Fruit fly (Drosophila melanogaster): ENCODE results near the gene Ir76a.
"Not testable (repeated sequence)": the region's sequence is repeated elsewhere in the genome, so short reads cannot be mapped to it uniquely, and the experiment has no call there.

The Ir76a gene

dm6 chr3L:19798978-19799377 is at the start of gene Ir76a:
Gene Ir76a (plus strand): TSS chr3L:19799278.
- TF ChIP-seq Sin3A (optimal IDR thresholded peaks at IDR 0.05), result no peak
- no peak for TF ChIP-seq psq (optimal IDR thresholded peaks at IDR 0.05)
- no peak for TF ChIP-seq insv (optimal IDR thresholded peaks at IDR 0.05)
- TF ChIP-seq ttk (optimal IDR thresholded peaks at IDR 0.05), result no peak
- no peak for TF ChIP-seq Myc (optimal IDR thresholded peaks at IDR 0.05)
- no peak for TF ChIP-seq h (optimal IDR thresholded peaks at IDR 0.05)

- TF ChIP-seq Myc, insv, ttk (optimal IDR thresholded peaks at IDR 0.05): not testable (repeated sequence)
Observed at dm6 chr3L:19749644-19750043, 49.4 kb upstream of the Ir76a start, which contains the start of gene CG42638. Gene CG42638 (minus strand): TSS chr3L:19749744.

- TF ChIP-seq psq, h, Myc (optimal IDR thresholded peaks at IDR 0.05): not testable (repeated sequence)
Observed at dm6 chr3L:19760109-19760508, 39.0 kb upstream of the Ir76a start, which contains the start of gene Vtld. Gene Vtld (plus strand): TSS chr3L:19760409.

- TF ChIP-seq h (optimal IDR thresholded peaks at IDR 0.05) (no peak), ttk (optimal IDR thresholded peaks at IDR 0.05) (no peak), Sin3A (optimal IDR thresholded peaks at IDR 0.05) (no peak), psq (optimal IDR thresholded peaks at IDR 0.05) (no peak), insv (optimal IDR thresholded peaks at IDR 0.05) (no peak), Myc (optimal IDR thresholded peaks at IDR 0.05) (no peak)
Observed at dm6 chr3L:19777279-19777960, 21.7 kb upstream of the Ir76a start.

dm6 chr3L:19778530-19778929 is 20.5 kb upstream of the Ir76a start:
- TF ChIP-seq Myc (optimal IDR thresholded peaks at IDR 0.05), result no peak
- no peak for TF ChIP-seq psq (optimal IDR thresholded peaks at IDR 0.05)
- no peak for TF ChIP-seq ttk (optimal IDR thresholded peaks at IDR 0.05)
- no peak for TF ChIP-seq insv (optimal IDR thresholded peaks at IDR 0.05)
- no peak for TF ChIP-seq Sin3A (optimal IDR thresholded peaks at IDR 0.05)
- no peak for TF ChIP-seq h (optimal IDR thresholded peaks at IDR 0.05)

dm6 chr3L:19787632-19788031 is 11.4 kb upstream of the Ir76a start:
- TF ChIP-seq insv (optimal IDR thresholded peaks at IDR 0.05) (no peak), h (optimal IDR thresholded peaks at IDR 0.05) (no peak), ttk (optimal IDR thresholded peaks at IDR 0.05) (no peak), Sin3A (optimal IDR thresholded peaks at IDR 0.05) (no peak), psq (optimal IDR thresholded peaks at IDR 0.05) (no peak), Myc (optimal IDR thresholded peaks at IDR 0.05) (no peak)

dm6 chr3L:19790564-19790928 is 8.5 kb upstream of the Ir76a start:
- TF ChIP-seq insv (optimal IDR thresholded peaks at IDR 0.05) (no peak), Myc (optimal IDR thresholded peaks at IDR 0.05) (no peak), ttk (optimal IDR thresholded peaks at IDR 0.05) (no peak), psq (optimal IDR thresholded peaks at IDR 0.05) (no peak), Sin3A (optimal IDR thresholded peaks at IDR 0.05) (no peak), h (optimal IDR thresholded peaks at IDR 0.05) (no peak)

dm6 chr3L:19790929-19791687 is 8.0 kb upstream of the Ir76a start:
- TF ChIP-seq Sin3A (optimal IDR thresholded peaks at IDR 0.05), result no peak
- TF ChIP-seq psq (optimal IDR thresholded peaks at IDR 0.05), result no peak
- no peak for TF ChIP-seq ttk (optimal IDR thresholded peaks at IDR 0.05)
- TF ChIP-seq Myc (optimal IDR thresholded peaks at IDR 0.05), result no peak
- TF ChIP-seq insv (optimal IDR thresholded peaks at IDR 0.05), result no peak
- TF ChIP-seq h (optimal IDR thresholded peaks at IDR 0.05), result no peak

dm6 chr3L:19791688-19792073 is 7.4 kb upstream of the Ir76a start:
- TF ChIP-seq Sin3A (optimal IDR thresholded peaks at IDR 0.05) (no peak), psq (optimal IDR thresholded peaks at IDR 0.05) (no peak), h (optimal IDR thresholded peaks at IDR 0.05) (no peak), Myc (optimal IDR thresholded peaks at IDR 0.05) (no peak), ttk (optimal IDR thresholded peaks at IDR 0.05) (no peak), insv (optimal IDR thresholded peaks at IDR 0.05) (no peak)

dm6 chr3L:19792717-19793437 is 6.2 kb upstream of the Ir76a start:
- TF ChIP-seq Sin3A (optimal IDR thresholded peaks at IDR 0.05) (no peak), h (optimal IDR thresholded peaks at IDR 0.05) (no peak), psq (optimal IDR thresholded peaks at IDR 0.05) (no peak), Myc (optimal IDR thresholded peaks at IDR 0.05) (no peak), insv (optimal IDR thresholded peaks at IDR 0.05) (no peak), ttk (optimal IDR thresholded peaks at IDR 0.05) (no peak)

- TF ChIP-seq Sin3A (optimal IDR thresholded peaks at IDR 0.05) (peak; percentile 43), h (optimal IDR thresholded peaks at IDR 0.05) (no peak)
Observed at dm6 chr3L:19793438-19793998, 5.6 kb upstream of the Ir76a start, which contains the start of the genes CG42637, Gyc76C and SREBP. Gene CG42637 (minus strand): TSS chr3L:19793569. Gene Gyc76C (minus strand): TSS chr3L:19793569. Gene SREBP (plus strand): TSS chr3L:19793935.
